Worm (Caenorhabditis elegans) whole organism, midembryonic: ENCODE results near the gene mab-21.

Source experiments
- T22C8.4 ChIP-seq: fragments of 200-800 bp; sonication (Bioruptor generic); IDR thresholded peaks from 2 replicates; pipeline ENCODE4 v1.3.6; 2022; ENCODE audit warnings: missing genetic modification characterization, missing compliant biosample characterization
- cog-1 ChIP-seq: sonication (generic microtip); optimal IDR thresholded peaks from 2 replicates; lab custom pipeline; 2016; ENCODE audit warnings: missing genetic modification characterization, missing compliant biosample characterization
- flt-1 ChIP-seq: fragments of 200-800 bp; sonication (Bioruptor generic); IDR thresholded peaks from 2 replicates; pipeline ENCODE4 v1.3.6; 2022; ENCODE audit warnings: missing genetic modification characterization, missing compliant biosample characterization
- klf-2 ChIP-seq: fragments of 200-800 bp; sonication (Bioruptor generic); conservative IDR thresholded peaks from 2 replicates; pipeline ENCODE4 v1.3.6; 2022; ENCODE audit warnings: missing genetic modification reagents, missing genetic modification characterization, missing compliant biosample characterization
- med-1 ChIP-seq: sonication (generic microtip); optimal IDR thresholded peaks from 2 replicates; lab custom pipeline; 2017; ENCODE audit warnings: missing genetic modification characterization, mild to moderate bottlenecking, missing compliant biosample characterization, antibody characterized with exemption, missing genetic modification reagents; ENCODE audit not compliant: insufficient read depth
- ref-1 ChIP-seq: fragments of 200-800 bp; sonication (Bioruptor generic); conservative IDR thresholded peaks from 2 replicates; pipeline ENCODE4 v1.3.6; 2022; ENCODE audit warnings: missing genetic modification reagents, missing genetic modification characterization, missing compliant biosample characterization
- tab-1 ChIP-seq: fragments of 200-800 bp; sonication (Bioruptor generic); IDR thresholded peaks from 2 replicates; pipeline ENCODE4 v1.3.6; 2022; ENCODE audit warnings: missing genetic modification characterization, missing compliant biosample characterization

ce11 chrIII:4646246-4646645, 45.7 kb downstream of the mab-21 start, which contains the start of gene pqn-29:
- TF ChIP-seq flt-1 (GFP tag; lab: Robert Waterston, UW): no peak
- no peak for TF ChIP-seq klf-2 (GFP tag; lab: Robert Waterston, UW)
- TF ChIP-seq ref-1: no peak
- TF ChIP-seq cog-1 (tag; lab: Kevin White, UChicago): no peak
- TF ChIP-seq med-1 (GFP tag; lab: Kevin White, UChicago): no peak
- TF ChIP-seq tab-1: no peak
- TF ChIP-seq T22C8.4 (GFP tag; lab: Robert Waterston, UW): no peak
